Worm (Caenorhabditis elegans): ENCODE results near the gene Y62E10A.3.

DNA sequence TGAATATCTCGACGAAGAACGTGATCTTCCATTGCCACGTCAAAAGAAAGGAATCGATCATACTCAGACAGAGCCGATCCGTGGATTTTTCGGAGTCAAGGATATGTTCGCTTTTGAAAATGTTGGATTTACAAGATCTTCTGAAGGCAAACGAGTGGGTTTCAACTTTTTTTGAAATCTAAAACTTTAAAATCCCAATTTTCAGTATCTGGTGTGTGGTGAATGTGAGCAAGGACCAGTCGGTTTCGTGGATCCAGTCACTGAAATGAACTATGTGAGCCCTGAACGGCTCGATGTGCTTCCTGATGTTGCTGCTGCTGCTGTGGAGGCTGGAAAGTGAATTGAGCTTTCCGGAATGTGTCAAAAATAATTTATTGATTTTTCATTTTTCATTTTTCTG is 26.9 kb upstream of the Y62E10A.3 start, which contains the start of gene lsm-3:
- TF ChIP-seq elt-3 (tag; optimal IDR thresholded peaks at IDR 0.05) (no peak), nhr-2 (tag; optimal IDR thresholded peaks at IDR 0.05) (no peak), ztf-11 (tag; optimal IDR thresholded peaks at IDR 0.05) (no peak), sptf-1 (tag; optimal IDR thresholded peaks at IDR 0.05) (no peak), unc-120 (tag; optimal IDR thresholded peaks at IDR 0.05; ENCODE audit: poor library complexity, severe bottlenecking) (no peak), nhr-12 (tag; optimal IDR thresholded peaks at IDR 0.05) (no peak)
